Fruit fly (Drosophila melanogaster): ENCODE measurements around the gene CG18418.

The CG18418 gene

DNA sequence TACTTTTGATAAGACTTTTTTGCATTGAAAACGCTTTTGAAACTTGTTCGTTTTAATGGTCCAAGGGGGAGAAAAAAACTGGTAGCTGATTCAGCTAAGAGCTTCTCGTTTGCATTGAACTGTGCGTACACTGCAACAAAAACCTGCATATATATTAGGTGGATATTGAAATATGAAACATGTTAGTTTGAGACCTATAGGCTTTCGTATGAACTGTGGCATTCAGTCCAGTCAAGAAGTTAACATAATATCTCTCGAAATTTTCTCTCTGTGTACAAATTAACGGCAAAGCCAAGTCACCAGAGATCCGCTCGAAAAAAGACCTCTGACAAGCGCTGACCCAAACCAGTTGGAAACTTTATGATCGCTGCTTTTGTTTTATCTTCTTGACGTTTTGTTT is 8.2 kb upstream of the CG18418 start (continued):
- peak; percentile 69 for TF ChIP-seq CG16779 (GFP tag; IDR thresholded peaks at IDR 0.05)
- TF ChIP-seq CG9817 (tag; optimal IDR thresholded peaks at IDR 0.05): peak; percentile 86
- TF ChIP-seq HLHmδ (GFP tag; optimal IDR thresholded peaks at IDR 0.05): no peak
- peak; percentile 87 for TF ChIP-seq CoRest (tag; optimal IDR thresholded peaks at IDR 0.05)
- TF ChIP-seq MESR4 (GFP tag; optimal IDR thresholded peaks at IDR 0.05): peak; percentile 11
- no peak for TF ChIP-seq CG15073 (GFP tag; optimal IDR thresholded peaks at IDR 0.05)
- TF ChIP-seq row (GFP tag; IDR thresholded peaks at IDR 0.05): peak; percentile 84
- no peak for TF ChIP-seq p53 (GFP tag; optimal IDR thresholded peaks at IDR 0.05)
- TF ChIP-seq Chrac-16 (GFP tag; optimal IDR thresholded peaks at IDR 0.05): peak; percentile 73
- no peak for TF ChIP-seq luna (GFP tag; optimal IDR thresholded peaks at IDR 0.05)
- TF ChIP-seq gsb (GFP tag; IDR thresholded peaks at IDR 0.05): peak; percentile 79
- no peak for TF ChIP-seq stwl (tag; optimal IDR thresholded peaks at IDR 0.05)
- TF ChIP-seq CG6254 (GFP tag; optimal IDR thresholded peaks at IDR 0.05): peak; percentile 70
- TF ChIP-seq Ets65A (GFP tag): peak; percentile 89
- TF ChIP-seq CG14014 (GFP tag; IDR thresholded peaks at IDR 0.05): peak; percentile 89
- TF ChIP-seq lola (GFP tag; optimal IDR thresholded peaks at IDR 0.05): peak in 1 of 3 experiments; percentile 64
- TF ChIP-seq zen2 (GFP tag; IDR thresholded peaks at IDR 0.05; ENCODE audit: partially characterized antibody): no peak
- TF ChIP-seq oc (tag; optimal IDR thresholded peaks at IDR 0.05): peak; percentile 84
- no peak for TF ChIP-seq h (optimal IDR thresholded peaks at IDR 0.05)
- no peak for TF ChIP-seq CG2129 (GFP tag; IDR thresholded peaks at IDR 0.05; ENCODE audit: partially characterized antibody)
- peak; percentile 71 for TF ChIP-seq MBD-R2 (GFP tag; IDR thresholded peaks at IDR 0.05)
- peak; percentile 80 for TF ChIP-seq CG12104 (GFP tag; optimal IDR thresholded peaks at IDR 0.05)
- peak; percentile 67 for TF ChIP-seq Max (GFP tag; optimal IDR thresholded peaks at IDR 0.05)
- TF ChIP-seq CG12744 (GFP tag; optimal IDR thresholded peaks at IDR 0.05): peak; percentile 71
- peak; percentile 69 for TF ChIP-seq CG9876 (GFP tag; optimal IDR thresholded peaks at IDR 0.05)
- peak; percentile 58 for TF ChIP-seq gcm (GFP tag; optimal IDR thresholded peaks at IDR 0.05)
- TF ChIP-seq lbe (GFP tag; optimal IDR thresholded peaks at IDR 0.05): peak; percentile 19
- peak in 1 of 2 experiments; percentile 13 for TF ChIP-seq Eip74EF (GFP tag; optimal IDR thresholded peaks at IDR 0.05)
- TF ChIP-seq CG9437 (GFP tag; optimal IDR thresholded peaks at IDR 0.05): peak; percentile 73
- TF ChIP-seq br (optimal IDR thresholded peaks at IDR 0.05): no peak
- TF ChIP-seq CHES-1-like (GFP tag; optimal IDR thresholded peaks at IDR 0.05): peak; percentile 82
- peak; percentile 52 for TF ChIP-seq abd-A (tag; optimal IDR thresholded peaks at IDR 0.05)
- peak; percentile 81 for TF ChIP-seq Blimp-1 (GFP tag; optimal IDR thresholded peaks at IDR 0.05)
- peak; percentile 74 for TF ChIP-seq sens-2 (GFP tag; IDR thresholded peaks at IDR 0.05)
- peak; percentile 84 for TF ChIP-seq CG11456 (GFP tag; IDR thresholded peaks at IDR 0.05)
- peak; percentile 65 for TF ChIP-seq CG15011 (GFP tag; optimal IDR thresholded peaks at IDR 0.05)
- TF ChIP-seq CG17186 (GFP tag; optimal IDR thresholded peaks at IDR 0.05): peak; percentile 10
- 0 out of 4 replicates have a peak, but pooled peaks have one; percentile 31 for TF ChIP-seq chinmo (GFP tag; IDR thresholded peaks at IDR 0.05; ENCODE audit: partially characterized antibody)
- peak; percentile 68 for TF ChIP-seq CG9215 (GFP tag; IDR thresholded peaks at IDR 0.05)
- no peak for TF ChIP-seq Stat92E (GFP tag; optimal IDR thresholded peaks at IDR 0.05)
- peak; percentile 62 for TF ChIP-seq HmgD (GFP tag; optimal IDR thresholded peaks at IDR 0.05)
- no peak for TF ChIP-seq Doc2 (GFP tag; IDR thresholded peaks at IDR 0.05)
- TF ChIP-seq GATAe (GFP tag; conservative IDR thresholded peaks at IDR 0.05): no peak
- TF ChIP-seq Gug (GFP tag; IDR thresholded peaks at IDR 0.05): peak; percentile 71
- peak; percentile 82 for TF ChIP-seq ase (GFP tag; IDR thresholded peaks at IDR 0.05)
- 0 out of 3 replicates have a peak, but pooled peaks have one; percentile 11 for TF ChIP-seq CG6791 (GFP tag; IDR thresholded peaks at IDR 0.05; ENCODE audit: partially characterized antibody)
- TF ChIP-seq Dp (GFP tag; optimal IDR thresholded peaks at IDR 0.05): no peak
- peak; percentile 52 for TF ChIP-seq Nf-YC (tag; optimal IDR thresholded peaks at IDR 0.05)
- TF ChIP-seq fd96Cb (tag; optimal IDR thresholded peaks at IDR 0.05): peak; percentile 81
- peak; percentile 89 for TF ChIP-seq so (GFP tag; IDR thresholded peaks at IDR 0.05)
- TF ChIP-seq CG17612 (GFP tag; IDR thresholded peaks at IDR 0.05): peak; percentile 73
